Worm (Caenorhabditis elegans) whole organism, mixed stage, embryonic: ENCODE data around the gene btb-5.
"Not testable (repeated sequence)": the region's sequence is repeated elsewhere in the genome, so short reads cannot be mapped to it uniquely, and the experiment has no call there.

Experiments used
- M03D4.4 ChIP-seq: sonication (generic microtip); optimal IDR thresholded peaks from 2 replicates; lab custom pipeline; 2017; ENCODE audit warnings: mild to moderate bottlenecking, missing genetic modification characterization, missing compliant biosample characterization
- bed-3 ChIP-seq: fragments of 200-800 bp; sonication (Bioruptor generic); optimal IDR thresholded peaks from 3 replicates; lab custom pipeline; 2018; ENCODE audit warnings: mild to moderate bottlenecking, missing genetic modification characterization, moderate library complexity, missing compliant biosample characterization
- blmp-1 ChIP-seq: fragments of 150-350 bp; optimal IDR thresholded peaks from 2 replicates; lab custom pipeline; 2014; ENCODE audit warnings: missing biosample characterization, missing genetic modification characterization
- ceh-39 ChIP-seq: fragments of 150-350 bp; optimal IDR thresholded peaks from 2 replicates; lab custom pipeline; 2014; ENCODE audit warnings: missing biosample characterization, missing genetic modification characterization
- ceh-43 ChIP-seq: fragments of 200-800 bp; sonication (Bioruptor generic); optimal IDR thresholded peaks from 2 replicates; lab custom pipeline; 2018; ENCODE audit warnings: mild to moderate bottlenecking, missing genetic modification characterization, moderate library complexity, missing compliant biosample characterization
- ceh-83 ChIP-seq: fragments of 200-800 bp; sonication (Bioruptor generic); optimal IDR thresholded peaks from 2 replicates; lab custom pipeline; 2018; ENCODE audit warnings: mild to moderate bottlenecking, missing genetic modification characterization, missing compliant biosample characterization
- ces-1 ChIP-seq: fragments of 150-350 bp; optimal IDR thresholded peaks from 2 replicates; lab custom pipeline; 2014; ENCODE audit warnings: missing biosample characterization, missing genetic modification reagents, missing genetic modification characterization
- cnd-1 ChIP-seq: fragments of 200-800 bp; sonication (Bioruptor generic); optimal IDR thresholded peaks from 2 replicates; lab custom pipeline; 2018; ENCODE audit warnings: mild to moderate bottlenecking, missing genetic modification characterization, missing compliant biosample characterization
- drap-1 ChIP-seq: fragments of 200-800 bp; sonication (Bioruptor generic); optimal IDR thresholded peaks from 3 replicates; lab custom pipeline; 2018; ENCODE audit warnings: mild to moderate bottlenecking, missing genetic modification characterization, missing compliant biosample characterization
- elt-1 ChIP-seq: sonication (generic microtip); optimal IDR thresholded peaks from 2 replicates; lab custom pipeline; 2017; ENCODE audit warnings: missing genetic modification characterization, mild to moderate bottlenecking, missing compliant biosample characterization, antibody characterized with exemption, moderate library complexity, borderline replicate concordance; ENCODE audit not compliant: insufficient read depth
- elt-3 ChIP-seq: fragments of 150-350 bp; optimal IDR thresholded peaks from 2 replicates; lab custom pipeline; 2014; ENCODE audit warnings: missing biosample characterization, missing genetic modification characterization
- flh-1 ChIP-seq: fragments of 200-800 bp; sonication (Bioruptor generic); optimal IDR thresholded peaks from 2 replicates; lab custom pipeline; 2018; ENCODE audit warnings: mild to moderate bottlenecking, missing genetic modification characterization, moderate library complexity, missing compliant biosample characterization
- ham-2 ChIP-seq: fragments of 200-800 bp; sonication (Bioruptor generic); optimal IDR thresholded peaks from 2 replicates; lab custom pipeline; 2018; ENCODE audit warnings: mild to moderate bottlenecking, missing genetic modification characterization, missing compliant biosample characterization
- hlh-1 ChIP-seq: fragments of 150-350 bp; optimal IDR thresholded peaks from 2 replicates; lab custom pipeline; 2014; ENCODE audit warnings: missing biosample characterization, missing genetic modification reagents, missing genetic modification characterization
- lin-13 ChIP-seq: fragments of 150-350 bp; optimal IDR thresholded peaks from 2 replicates; lab custom pipeline; 2014; ENCODE audit warnings: missing biosample characterization, missing genetic modification characterization
- lin-32 ChIP-seq: fragments of 200-800 bp; sonication (Bioruptor generic); optimal IDR thresholded peaks from 2 replicates; lab custom pipeline; 2018; ENCODE audit warnings: mild to moderate bottlenecking, missing genetic modification characterization, missing compliant biosample characterization
- lsy-2 ChIP-seq: fragments of 150-350 bp; optimal IDR thresholded peaks from 2 replicates; lab custom pipeline; 2014; ENCODE audit warnings: missing biosample characterization, missing genetic modification characterization
- mab-5 ChIP-seq: fragments of 150-350 bp; optimal IDR thresholded peaks from 2 replicates; lab custom pipeline; 2014; ENCODE audit warnings: missing biosample characterization, missing genetic modification characterization
- mep-1 ChIP-seq: fragments of 150-350 bp; optimal IDR thresholded peaks from 2 replicates; lab custom pipeline; 2017; ENCODE audit warnings: missing biosample characterization, missing genetic modification reagents, missing genetic modification characterization, inconsistent platforms
- mls-2 ChIP-seq: sonication (generic microtip); optimal IDR thresholded peaks from 2 replicates; lab custom pipeline; 2016; ENCODE audit warnings: mild to moderate bottlenecking, missing genetic modification characterization, moderate library complexity, missing compliant biosample characterization
- nhr-12 ChIP-seq: fragments of 150-350 bp; optimal IDR thresholded peaks from 2 replicates; lab custom pipeline; 2014; ENCODE audit warnings: missing biosample characterization, missing genetic modification characterization
- nhr-2 ChIP-seq: fragments of 150-350 bp; optimal IDR thresholded peaks from 2 replicates; lab custom pipeline; 2014; ENCODE audit warnings: missing biosample characterization, missing genetic modification characterization
- nhr-237 ChIP-seq: fragments of 150-350 bp; optimal IDR thresholded peaks from 2 replicates; lab custom pipeline; 2014; ENCODE audit warnings: missing biosample characterization, missing genetic modification characterization
- nhr-28 ChIP-seq: fragments of 150-350 bp; optimal IDR thresholded peaks from 2 replicates; lab custom pipeline; 2014; ENCODE audit warnings: missing biosample characterization, missing genetic modification characterization
- nhr-76 ChIP-seq: sonication (generic microtip); optimal IDR thresholded peaks from 2 replicates; lab custom pipeline; 2017; ENCODE audit warnings: missing biosample characterization, missing genetic modification characterization
- pha-4 ChIP-seq: fragments of 150-350 bp; optimal IDR thresholded peaks from 2 replicates; lab custom pipeline; 2018; ENCODE audit warnings: missing biosample characterization, missing genetic modification reagents, missing genetic modification characterization
- sem-2 ChIP-seq: fragments of 200-800 bp; sonication (Bioruptor generic); optimal IDR thresholded peaks from 2 replicates; lab custom pipeline; 2018; ENCODE audit warnings: mild to moderate bottlenecking, missing genetic modification characterization, missing compliant biosample characterization
- snpc-4 ChIP-seq: fragments of 150-350 bp; optimal IDR thresholded peaks from 2 replicates; lab custom pipeline; 2014; ENCODE audit warnings: missing biosample characterization, missing genetic modification characterization
- sptf-1 ChIP-seq: sonication (generic microtip); optimal IDR thresholded peaks from 2 replicates; lab custom pipeline; 2017; ENCODE audit warnings: mild to moderate bottlenecking, missing genetic modification characterization, moderate library complexity, missing compliant biosample characterization
- tbx-8 ChIP-seq: fragments of 200-800 bp; sonication (Bioruptor generic); optimal IDR thresholded peaks from 2 replicates; lab custom pipeline; 2018; ENCODE audit warnings: mild to moderate bottlenecking, missing genetic modification characterization, moderate library complexity, missing compliant biosample characterization
- unc-120 ChIP-seq: sonication (generic microtip); optimal IDR thresholded peaks from 2 replicates; lab custom pipeline; 2017; ENCODE audit warnings: missing genetic modification characterization, missing compliant biosample characterization; ENCODE audit not compliant: poor library complexity, severe bottlenecking
- unc-39 ChIP-seq: fragments of 150-350 bp; optimal IDR thresholded peaks from 2 replicates; lab custom pipeline; 2014; ENCODE audit warnings: missing biosample characterization, missing genetic modification characterization
- unc-62 ChIP-seq: fragments of 150-350 bp; optimal IDR thresholded peaks from 2 replicates; lab custom pipeline; 2014; ENCODE audit warnings: missing biosample characterization, missing genetic modification reagents, missing genetic modification characterization
- zip-8 ChIP-seq: fragments of 150-350 bp; optimal IDR thresholded peaks from 2 replicates; lab custom pipeline; 2014; ENCODE audit warnings: missing biosample characterization, missing genetic modification characterization
- ztf-11 ChIP-seq: fragments of 150-350 bp; optimal IDR thresholded peaks from 2 replicates; lab custom pipeline; 2014; ENCODE audit warnings: missing biosample characterization, missing genetic modification characterization

Gene btb-5

DNA sequence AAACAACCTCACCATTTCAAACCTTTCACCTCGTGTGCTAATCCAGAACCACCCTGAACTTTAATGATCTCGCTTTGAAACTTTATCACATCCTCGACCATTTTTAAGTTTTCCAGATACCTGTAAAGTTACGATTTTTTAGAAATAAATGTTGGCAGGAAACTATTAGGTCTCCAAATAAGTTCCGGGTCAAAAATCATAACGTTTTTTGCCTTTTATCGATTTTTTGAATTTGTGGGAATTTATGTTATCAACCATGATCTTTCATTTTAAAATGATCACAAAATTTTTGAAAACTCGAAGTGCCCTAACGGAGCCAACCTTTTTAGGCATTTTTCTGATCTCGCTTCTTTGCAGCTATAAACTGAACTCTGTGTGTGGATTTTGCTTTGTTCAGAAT is at the start of gene btb-5:
Gene btb-5, minus strand, starts transcription at position 101 of the 400 bp plus-strand sequence.
- TF ChIP-seq nhr-76 (tag; lab: Kevin White, UChicago), result no peak
- TF ChIP-seq nhr-28 (tag; lab: Kevin White, UChicago), result no peak
- TF ChIP-seq mep-1, result no peak
- TF ChIP-seq lin-13 (tag; lab: Kevin White, UChicago), result no peak
- TF ChIP-seq unc-120 (tag; lab: Kevin White, UChicago), result no peak
- TF ChIP-seq ceh-83, result no peak
- no peak for TF ChIP-seq hlh-1 (tag; lab: Kevin White, UChicago)
- TF ChIP-seq pha-4 (tag; lab: Kevin White, UChicago), result no peak
- TF ChIP-seq flh-1 (GFP tag; lab: Kevin White, UChicago), result no peak
- no peak for TF ChIP-seq M03D4.4 (tag; lab: Kevin White, UChicago)
- no peak for TF ChIP-seq tbx-8 (GFP tag; lab: Kevin White, UChicago)
- TF ChIP-seq nhr-12 (tag; lab: Kevin White, UChicago), result no peak
- no peak for TF ChIP-seq nhr-237 (tag; lab: Kevin White, UChicago)
- no peak for TF ChIP-seq elt-3
- TF ChIP-seq snpc-4, result no peak
- TF ChIP-seq nhr-2 (tag; lab: Kevin White, UChicago), result no peak
- no peak for TF ChIP-seq ceh-43 (GFP tag; lab: Kevin White, UChicago)
- TF ChIP-seq elt-1, result no peak
- TF ChIP-seq ceh-39, result no peak
- no peak for TF ChIP-seq ztf-11

DNA sequence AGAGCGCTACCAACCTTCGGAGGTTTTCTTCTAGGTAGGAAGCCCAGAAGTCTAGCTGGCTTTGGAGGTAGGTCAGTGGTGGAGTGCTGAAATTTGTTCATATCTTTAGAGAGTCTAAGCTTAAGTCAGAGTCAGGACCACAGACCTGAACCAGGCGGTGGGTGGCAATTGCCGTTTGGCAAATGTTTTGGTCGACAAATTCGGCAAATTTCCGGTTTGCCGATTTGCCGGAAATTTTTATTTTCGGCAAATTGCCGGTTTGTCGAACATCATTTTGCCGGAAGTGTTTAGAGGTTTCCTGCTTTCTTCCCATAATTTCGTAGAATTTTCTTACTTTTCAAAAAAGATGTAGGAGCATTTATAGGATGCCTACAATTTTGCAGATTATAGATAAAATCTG is 37.9 kb upstream of the btb-5 start, which contains the start of gene C29F9.9:
Gene C29F9.9, minus strand, starts transcription at position 101 of the 400 bp plus-strand sequence.
- not testable (repeated sequence) for TF ChIP-seq nhr-2 (tag; lab: Kevin White, UChicago); ceh-83; unc-39 (tag; lab: Kevin White, UChicago)
- TF ChIP-seq, all 35 proteins: peak for 0; not testable (repeated sequence) for 35

DNA sequence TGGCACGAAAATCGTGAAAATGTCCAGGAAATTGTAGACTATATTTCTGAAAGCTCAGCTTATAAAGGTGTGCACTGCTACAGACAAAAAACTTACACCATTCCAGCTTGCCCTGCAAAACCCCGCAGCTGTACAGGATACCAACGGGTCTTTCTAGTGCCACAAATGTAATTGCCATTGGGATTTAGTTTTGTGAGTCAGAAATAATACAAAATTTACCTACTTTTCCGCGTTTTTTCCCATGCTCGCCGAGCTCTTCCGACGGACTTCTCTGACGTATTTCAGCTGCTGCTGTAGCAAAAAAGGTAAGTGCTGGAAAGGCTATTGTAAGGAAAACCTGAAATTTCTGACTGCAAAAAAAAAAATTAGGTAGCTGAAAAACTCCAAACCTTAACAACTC is 36.1 kb upstream of the btb-5 start, which contains the start of gene C29F9.8:
Gene C29F9.8, minus strand, starts transcription at position 101 of the 400 bp plus-strand sequence.
- TF ChIP-seq ces-1; nhr-237 (tag; lab: Kevin White, UChicago); nhr-12 (tag; lab: Kevin White, UChicago): not testable (repeated sequence)

DNA sequence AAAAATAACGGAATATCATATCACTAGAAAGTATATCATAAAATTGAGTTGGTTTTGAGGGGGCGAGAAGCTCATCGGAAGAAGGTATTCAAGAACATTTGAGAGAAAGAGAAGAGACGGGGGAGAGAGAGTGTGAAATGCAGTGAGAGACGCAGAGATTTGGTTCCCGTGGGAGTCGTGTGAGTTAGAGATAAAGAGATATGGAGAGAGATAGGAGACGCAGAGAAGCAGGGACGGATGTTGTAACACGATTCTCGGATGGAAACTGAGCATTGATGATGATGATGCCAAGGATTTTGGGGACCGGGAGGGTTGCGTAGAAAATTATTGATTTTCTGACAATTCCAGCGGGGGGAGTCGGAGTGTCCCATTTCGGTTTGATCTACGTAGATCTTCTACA is 35.3 kb upstream of the btb-5 start:
- peak; percentile 58 for TF ChIP-seq ces-1
- TF ChIP-seq unc-62 (GFP tag; lab: Kevin White, UChicago), result no peak
- TF ChIP-seq lin-13 (tag; lab: Kevin White, UChicago), result no peak
- TF ChIP-seq unc-39 (tag; lab: Kevin White, UChicago), result no peak
- TF ChIP-seq mab-5 (tag; lab: Kevin White, UChicago), result no peak
- peak; percentile 17 for TF ChIP-seq mep-1
- TF ChIP-seq nhr-76 (tag; lab: Kevin White, UChicago), result no peak
- no peak for TF ChIP-seq lsy-2 (tag; lab: Kevin White, UChicago)
- peak; percentile 3 for TF ChIP-seq pha-4 (tag; lab: Kevin White, UChicago)
- no peak for TF ChIP-seq cnd-1 (tag; lab: Kevin White, UChicago)
- no peak for TF ChIP-seq lin-32 (GFP tag; lab: Kevin White, UChicago)
- no peak for TF ChIP-seq nhr-12 (tag; lab: Kevin White, UChicago)
- TF ChIP-seq ceh-83, result no peak
- no peak for TF ChIP-seq nhr-2 (tag; lab: Kevin White, UChicago)
- TF ChIP-seq flh-1 (GFP tag; lab: Kevin White, UChicago), result no peak
- no peak for TF ChIP-seq mls-2 (tag; lab: Kevin White, UChicago)
- peak; percentile 30 for TF ChIP-seq unc-120 (tag; lab: Kevin White, UChicago)
- no peak for TF ChIP-seq ham-2 (GFP tag; lab: Kevin White, UChicago)
- TF ChIP-seq sptf-1, result peak; percentile 31
- TF ChIP-seq elt-1, result no peak
- no peak for TF ChIP-seq blmp-1 (tag; lab: Kevin White, UChicago)
- no peak for TF ChIP-seq tbx-8 (GFP tag; lab: Kevin White, UChicago)
- no peak for TF ChIP-seq nhr-28 (tag; lab: Kevin White, UChicago)
- no peak for TF ChIP-seq drap-1
- no peak for TF ChIP-seq ztf-11
- no peak for TF ChIP-seq zip-8 (tag; lab: Kevin White, UChicago)
- no peak for TF ChIP-seq ceh-39
- peak; percentile 7 for TF ChIP-seq hlh-1 (tag; lab: Kevin White, UChicago)
- TF ChIP-seq sem-2 (GFP tag; lab: Kevin White, UChicago), result no peak
- no peak for TF ChIP-seq ceh-43 (GFP tag; lab: Kevin White, UChicago)
- TF ChIP-seq M03D4.4 (tag; lab: Kevin White, UChicago), result no peak
- TF ChIP-seq elt-3, result no peak
- no peak for TF ChIP-seq bed-3 (GFP tag; lab: Kevin White, UChicago)
- TF ChIP-seq nhr-237 (tag; lab: Kevin White, UChicago), result no peak
